Worm (Caenorhabditis elegans) whole organism, early embryonic: ENCODE results near the gene Y66D12A.3.

ENCODE experiments used
- F13C5.2 ChIP-seq: sonication (generic microtip); optimal IDR thresholded peaks from 2 replicates; lab custom pipeline; 2017; ENCODE audit warnings: mild to moderate bottlenecking, missing genetic modification characterization, inconsistent platforms, missing compliant biosample characterization
- aly-1 ChIP-seq: sonication (generic microtip); optimal IDR thresholded peaks from 2 replicates; lab custom pipeline; 2016; ENCODE audit warnings: missing genetic modification characterization, missing compliant biosample characterization
- ama-1 ChIP-seq: fragments of 150-350 bp; optimal IDR thresholded peaks from 2 replicates; lab custom pipeline; 2014
- ceh-13 ChIP-seq: fragments of 200-800 bp; sonication (Bioruptor generic); optimal IDR thresholded peaks from 2 replicates; lab custom pipeline; 2018; ENCODE audit warnings: mild to moderate bottlenecking, missing genetic modification characterization, missing compliant biosample characterization
- ets-7 ChIP-seq: sonication (generic microtip); optimal IDR thresholded peaks from 2 replicates; lab custom pipeline; 2016; ENCODE audit warnings: missing genotype, missing genetic modification characterization, missing compliant biosample characterization
- flt-1 ChIP-seq: fragments of 200-800 bp; sonication (Bioruptor generic); IDR thresholded peaks from 2 replicates; pipeline ENCODE4 v1.3.6; 2022; ENCODE audit warnings: missing genetic modification characterization, missing compliant biosample characterization
- hmbx-1 ChIP-seq: sonication (generic microtip); optimal IDR thresholded peaks from 2 replicates; lab custom pipeline; 2016; ENCODE audit warnings: mild to moderate bottlenecking, missing genetic modification characterization, missing compliant biosample characterization
- hmg-4 ChIP-seq: fragments of 200-800 bp; sonication (Bioruptor generic); optimal IDR thresholded peaks from 2 replicates; lab custom pipeline; 2018; ENCODE audit warnings: mild to moderate bottlenecking, missing genetic modification characterization, missing compliant biosample characterization
- pes-1 ChIP-seq: fragments of 200-800 bp; sonication (Bioruptor generic); IDR thresholded peaks from 2 replicates; pipeline ENCODE4 v1.3.6; 2022; ENCODE audit warnings: missing genetic modification reagents, missing genetic modification characterization, missing compliant biosample characterization
- scrt-1 ChIP-seq: fragments of 200-800 bp; sonication (Bioruptor generic); IDR thresholded peaks from 2 replicates; pipeline ENCODE4 v1.3.6; 2022; ENCODE audit warnings: missing genetic modification characterization, missing compliant biosample characterization
- sea-1 ChIP-seq: fragments of 200-800 bp; sonication (Bioruptor generic); conservative IDR thresholded peaks from 2 replicates; pipeline ENCODE4 v1.3.6; 2022; ENCODE audit warnings: missing genetic modification characterization, missing compliant biosample characterization
- tbx-11 ChIP-seq: fragments of 200-800 bp; sonication (Bioruptor generic); IDR thresholded peaks from 2 replicates; pipeline ENCODE4 v1.3.6; 2022; ENCODE audit warnings: missing genetic modification characterization, missing compliant biosample characterization
- tbx-37 ChIP-seq: fragments of 200-800 bp; sonication (Bioruptor generic); conservative IDR thresholded peaks from 2 replicates; pipeline ENCODE4 v1.3.6; 2022; ENCODE audit warnings: missing genetic modification reagents, missing genetic modification characterization, missing compliant biosample characterization

DNA sequence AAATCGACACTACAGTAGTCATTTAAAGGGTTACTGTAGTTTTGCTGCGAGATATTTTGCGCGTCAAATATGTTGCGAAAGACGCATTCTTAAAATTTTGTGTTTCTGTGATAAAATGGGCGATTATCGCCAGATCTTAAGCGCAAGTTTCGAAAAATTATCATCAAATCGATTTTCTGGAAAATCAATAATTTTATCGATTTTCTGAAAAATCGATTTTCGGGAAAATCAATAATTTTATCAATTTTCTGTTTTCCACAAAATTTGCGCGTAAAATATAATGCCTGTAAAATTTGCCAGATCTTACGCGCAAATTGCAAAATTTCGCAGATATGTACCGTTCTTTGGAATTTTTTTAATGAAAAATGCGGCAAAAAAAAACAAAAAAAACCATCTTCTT is 3.1 kb downstream of the Y66D12A.3 start:
- TF ChIP-seq ets-7: no peak
- TF ChIP-seq ceh-13 (GFP tag; lab: Kevin White, UChicago): no peak
- no peak for TF ChIP-seq ama-1 (lab: Kevin White, UChicago)
- TF ChIP-seq aly-1 (tag; lab: Kevin White, UChicago): no peak
- no peak for TF ChIP-seq tbx-11
- TF ChIP-seq sea-1: no peak
- TF ChIP-seq hmg-4 (GFP tag; lab: Kevin White, UChicago): no peak
- no peak for TF ChIP-seq scrt-1 (GFP tag; lab: Robert Waterston, UW)
- no peak for TF ChIP-seq flt-1 (GFP tag; lab: Robert Waterston, UW)
- no peak for TF ChIP-seq pes-1 (GFP tag; lab: Robert Waterston, UW)
- no peak for TF ChIP-seq hmbx-1 (tag; lab: Kevin White, UChicago)
- TF ChIP-seq F13C5.2 (tag; lab: Kevin White, UChicago): no peak
- no peak for TF ChIP-seq tbx-37 (GFP tag; lab: Robert Waterston, UW)
